Worm (Caenorhabditis elegans) whole organism, L1 larva: ENCODE data around the gene M04B2.2.

ENCODE experiments used
- ces-1 ChIP-seq: fragments of 150-350 bp; optimal IDR thresholded peaks from 2 replicates; lab custom pipeline; 2014; ENCODE audit warnings: missing biosample characterization, missing genetic modification reagents, missing genetic modification characterization
- grh-1 ChIP-seq: fragments of 200-800 bp; sonication (Bioruptor generic); IDR thresholded peaks from 2 replicates; pipeline ENCODE4 v1.3.6; 2022; ENCODE audit warnings: missing genetic modification reagents, missing genetic modification characterization, missing compliant biosample characterization
- lin-13 ChIP-seq: fragments of 150-350 bp; optimal IDR thresholded peaks from 2 replicates; lab custom pipeline; 2014; ENCODE audit warnings: missing biosample characterization, missing genetic modification reagents, missing genetic modification characterization

- TF ChIP-seq grh-1 (GFP tag; lab: Robert Waterston, UW) = peak; percentile 87
- TF ChIP-seq ces-1 (GFP tag; lab: Kevin White, UChicago) = no peak
- peak; percentile 75 for TF ChIP-seq lin-13 (GFP tag; lab: Kevin White, UChicago)
Observed at ce11 chrIV:11566146-11566545, 38.3 kb downstream of the M04B2.2 start, which contains the start of gene sec-24.1.
